Worm (Caenorhabditis elegans) whole organism, L4/young adult: ENCODE measurements around the gene F09C8.2.

Experiments
- W03F9.2 ChIP-seq: fragments of 150-350 bp; optimal IDR thresholded peaks from 2 replicates; lab custom pipeline; 2014; ENCODE audit warnings: missing biosample characterization, missing genetic modification characterization
- him-1 ChIP-seq: sonication (generic microtip); optimal IDR thresholded peaks from 2 replicates; lab custom pipeline; 2016; ENCODE audit warnings: missing genotype, missing genetic modification reagents, missing genetic modification characterization, missing compliant biosample characterization

DNA sequence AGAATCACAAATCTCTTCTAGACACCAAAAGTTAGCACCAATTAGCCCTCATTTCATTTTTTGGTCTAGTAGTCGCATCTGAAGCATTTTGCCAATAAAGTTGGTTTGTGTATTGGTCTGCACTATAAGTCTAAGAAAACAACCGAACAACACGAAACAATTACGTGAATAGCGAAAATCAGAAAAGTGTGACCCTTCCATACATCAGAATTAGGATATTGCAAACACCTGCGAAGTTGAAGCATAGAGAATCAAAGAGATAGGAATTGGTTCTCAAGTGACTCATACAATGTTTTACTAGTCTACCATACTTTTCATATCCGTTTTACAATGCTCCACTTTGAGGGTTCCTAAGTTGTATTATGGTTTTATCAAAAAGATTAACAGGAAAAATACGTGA is 29.6 kb downstream of the F09C8.2 start:
- TF ChIP-seq W03F9.2 (no peak), him-1 (tag; lab: Kevin White, UChicago) (no peak)
